Fruit fly (Drosophila melanogaster) whole organism, embryonic: ENCODE measurements around the gene CG33927.

Experiments
- Aef1 ChIP-seq: fragments of 200-800 bp; sonication (Bioruptor generic); IDR thresholded peaks from 3 replicates; pipeline ENCODE4 v1.3.6; 2022; ENCODE audit warnings: missing biosample characterization, missing genetic modification characterization
- Atf6 ChIP-seq: fragments of 200-800 bp; sonication (Bioruptor generic); IDR thresholded peaks from 2 replicates; pipeline ENCODE4 v1.3.6; 2022; ENCODE audit warnings: missing biosample characterization, missing genetic modification characterization
- Bdp1 ChIP-seq: fragments of 200-800 bp; sonication (Bioruptor generic); optimal IDR thresholded peaks from 3 replicates; lab custom pipeline; 2016; ENCODE audit warnings: missing biosample characterization, missing genetic modification characterization
- CG10431 ChIP-seq: fragments of 200-800 bp; sonication (Bioruptor generic); optimal IDR thresholded peaks from 3 replicates; lab custom pipeline; 2018; ENCODE audit warnings: missing biosample characterization, mild to moderate bottlenecking, missing genetic modification characterization
- CG10462 ChIP-seq: fragments of 200-800 bp; sonication (Bioruptor generic); optimal IDR thresholded peaks from 2 replicates; lab custom pipeline; 2016; ENCODE audit warnings: missing biosample characterization, missing genetic modification characterization
- CG11085 ChIP-seq: fragments of 200-800 bp; sonication (Bioruptor generic); IDR thresholded peaks from 2 replicates; pipeline ENCODE4 v1.3.6; 2022; ENCODE audit warnings: missing biosample characterization, missing genetic modification characterization
- CG12236 ChIP-seq: fragments of 200-800 bp; sonication (Bioruptor generic); optimal IDR thresholded peaks from 2 replicates; lab custom pipeline; 2016; ENCODE audit warnings: missing biosample characterization, missing genetic modification characterization
- CG12942 ChIP-seq: fragments of 200-800 bp; sonication (Bioruptor generic); optimal IDR thresholded peaks from 3 replicates; lab custom pipeline; 2016; ENCODE audit warnings: missing biosample characterization, missing genetic modification characterization
- CG15073 ChIP-seq: fragments of 200-800 bp; sonication (Bioruptor generic); optimal IDR thresholded peaks from 2 replicates; lab custom pipeline; 2016; ENCODE audit warnings: missing biosample characterization, missing genetic modification characterization
- CG16863 ChIP-seq: fragments of 200-800 bp; sonication (Bioruptor generic); optimal IDR thresholded peaks from 3 replicates; lab custom pipeline; 2016; ENCODE audit warnings: missing biosample characterization, missing genetic modification characterization
- CG1792 ChIP-seq: fragments of 200-800 bp; sonication (Bioruptor generic); optimal IDR thresholded peaks from 2 replicates; lab custom pipeline; 2016; ENCODE audit warnings: missing biosample characterization, missing genetic modification characterization
- CG2116 ChIP-seq: fragments of 200-800 bp; sonication (Bioruptor generic); optimal IDR thresholded peaks from 3 replicates; lab custom pipeline; 2018; ENCODE audit warnings: missing biosample characterization, mild to moderate bottlenecking, missing genetic modification characterization
- CG2199 ChIP-seq: fragments of 200-800 bp; sonication (Bioruptor generic); IDR thresholded peaks from 3 replicates; pipeline ENCODE4 v1.3.6; 2022; ENCODE audit warnings: missing biosample characterization, missing genetic modification characterization
- CG32532 ChIP-seq: fragments of 200-800 bp; sonication (Bioruptor generic); IDR thresholded peaks from 2 replicates; pipeline ENCODE4 v1.3.6; 2022; ENCODE audit warnings: missing biosample characterization, missing genetic modification characterization
- CG3995 ChIP-seq: fragments of 200-800 bp; sonication (Bioruptor generic); optimal IDR thresholded peaks from 3 replicates; lab custom pipeline; 2016; ENCODE audit warnings: missing biosample characterization, missing genetic modification characterization
- CG4854 ChIP-seq: fragments of 200-800 bp; sonication (Bioruptor generic); optimal IDR thresholded peaks from 2 replicates; lab custom pipeline; 2016; ENCODE audit warnings: missing biosample characterization, missing genetic modification characterization, inconsistent platforms
- CG5953 ChIP-seq: fragments of 200-800 bp; sonication (Bioruptor generic); IDR thresholded peaks from 2 replicates; pipeline ENCODE4 v1.3.6; 2022; ENCODE audit warnings: missing biosample characterization, missing genetic modification characterization
- CG6765 ChIP-seq: fragments of 200-800 bp; sonication (Bioruptor generic); optimal IDR thresholded peaks from 3 replicates; lab custom pipeline; 2017; ENCODE audit warnings: missing biosample characterization, mild to moderate bottlenecking, missing genetic modification characterization
- CG7928 ChIP-seq: fragments of 200-800 bp; sonication (Bioruptor generic); optimal IDR thresholded peaks from 2 replicates; lab custom pipeline; 2017; ENCODE audit warnings: missing biosample characterization, mild to moderate bottlenecking, missing genetic modification characterization
- CG9797 ChIP-seq: fragments of 200-800 bp; sonication (Bioruptor generic); optimal IDR thresholded peaks from 3 replicates; lab custom pipeline; 2018; ENCODE audit warnings: missing biosample characterization, mild to moderate bottlenecking, missing genetic modification characterization
- Chrac-16 ChIP-seq: fragments of 200-800 bp; sonication (Bioruptor generic); optimal IDR thresholded peaks from 3 replicates; lab custom pipeline; 2016; ENCODE audit warnings: missing biosample characterization, missing genetic modification characterization
- D ChIP-seq, 2 experiments: fragments of 200-800 bp in 1 of 2; fragments of >200 bp in 1 of 2; sonication (Bioruptor generic) in 1 of 2; optimal IDR thresholded peaks; 2 replicates in 1 of 2; 3 replicates in 1 of 2; lab custom pipeline; 2017; ENCODE audit warnings: mild to moderate bottlenecking in 1 of 2, missing biosample characterization in 1 of 2, missing genetic modification characterization in 1 of 2, missing genetic modification reagents in 1 of 2
- E2f2 ChIP-seq: fragments of 200-800 bp; sonication (Bioruptor generic); IDR thresholded peaks from 2 replicates; pipeline ENCODE4 v1.3.6; 2022; ENCODE audit warnings: missing biosample characterization, missing genetic modification characterization
- Fer1 ChIP-seq: fragments of 200-800 bp; sonication (Bioruptor generic); optimal IDR thresholded peaks from 2 replicates; lab custom pipeline; 2017; ENCODE audit warnings: missing biosample characterization, mild to moderate bottlenecking, missing genetic modification characterization
- Kr ChIP-seq: fragments of 200-800 bp; sonication (Bioruptor generic); optimal IDR thresholded peaks from 2 replicates; lab custom pipeline; 2017; ENCODE audit warnings: missing biosample characterization, mild to moderate bottlenecking, missing genetic modification characterization
- MBD-R2 ChIP-seq: fragments of 200-800 bp; sonication (Bioruptor generic); IDR thresholded peaks from 2 replicates; pipeline ENCODE4 v1.3.6; 2022; ENCODE audit warnings: missing biosample characterization, missing genetic modification characterization
- Meics ChIP-seq: fragments of 200-800 bp; sonication (Bioruptor generic); optimal IDR thresholded peaks from 2 replicates; lab custom pipeline; 2017; ENCODE audit warnings: missing biosample characterization, mild to moderate bottlenecking, missing genetic modification characterization
- Mrtf ChIP-seq: fragments of 200-800 bp; sonication (Bioruptor generic); IDR thresholded peaks from 3 replicates; pipeline ENCODE4 v1.3.6; 2022; ENCODE audit warnings: missing biosample characterization, missing genetic modification characterization
- Ravus ChIP-seq: fragments of 200-800 bp; sonication (Bioruptor generic); IDR thresholded peaks from 2 replicates; pipeline ENCODE4 v1.3.6; 2022; ENCODE audit warnings: missing biosample characterization, missing genetic modification characterization
- Taf1 ChIP-seq: fragments of 200-800 bp; sonication (Bioruptor generic); IDR thresholded peaks from 2 replicates; pipeline ENCODE4 v1.3.6; 2022; ENCODE audit warnings: missing biosample characterization, missing genetic modification characterization
- Trl ChIP-seq, 3 experiments: fragments of >200 bp in 2 of 3; fragments of 200-800 bp in 1 of 3; sonication (Bioruptor generic) in 1 of 3; optimal IDR thresholded peaks; 2 replicates in 1 of 3; 3 replicates in 2 of 3; lab custom pipeline; 2016 to 2017; ENCODE audit warnings: missing biosample characterization in 1 of 3, missing genetic modification characterization in 1 of 3
- ab ChIP-seq: fragments of 200-800 bp; sonication (Bioruptor generic); optimal IDR thresholded peaks from 2 replicates; lab custom pipeline; 2016; ENCODE audit warnings: missing biosample characterization, missing genetic modification characterization
- aop ChIP-seq: fragments of 200-800 bp; sonication (Bioruptor generic); IDR thresholded peaks from 2 replicates; pipeline ENCODE4 v1.3.6; 2022; ENCODE audit warnings: missing biosample characterization, missing genetic modification characterization
- ash1 ChIP-seq: fragments of 200-800 bp; sonication (Bioruptor generic); optimal IDR thresholded peaks from 2 replicates; lab custom pipeline; 2018; ENCODE audit warnings: missing biosample characterization, mild to moderate bottlenecking, missing genetic modification characterization
- bowl ChIP-seq: fragments of 200-800 bp; sonication (Bioruptor generic); IDR thresholded peaks from 2 replicates; pipeline ENCODE4 v1.3.6; 2022; ENCODE audit warnings: missing biosample characterization, missing genetic modification characterization
- dmrt11E ChIP-seq: fragments of 200-800 bp; sonication (Bioruptor generic); optimal IDR thresholded peaks from 3 replicates; lab custom pipeline; 2018; ENCODE audit warnings: missing biosample characterization, mild to moderate bottlenecking, missing genetic modification characterization, moderate library complexity
- dmrt99B ChIP-seq: fragments of 200-800 bp; sonication (Bioruptor generic); optimal IDR thresholded peaks from 2 replicates; lab custom pipeline; 2018; ENCODE audit warnings: missing biosample characterization, mild to moderate bottlenecking, missing genetic modification characterization, moderate library complexity
- ewg ChIP-seq: fragments of 200-800 bp; sonication (Bioruptor generic); optimal IDR thresholded peaks from 3 replicates; lab custom pipeline; 2017; ENCODE audit warnings: mild to moderate bottlenecking, missing biosample characterization, missing genetic modification reagents, missing genetic modification characterization
- fd64A ChIP-seq: fragments of 200-800 bp; sonication (Bioruptor generic); optimal IDR thresholded peaks from 3 replicates; lab custom pipeline; 2018; ENCODE audit warnings: missing biosample characterization, mild to moderate bottlenecking, missing genetic modification characterization
- gcm2 ChIP-seq: fragments of 200-800 bp; sonication (Bioruptor generic); optimal IDR thresholded peaks from 2 replicates; lab custom pipeline; 2016; ENCODE audit warnings: missing biosample characterization, missing genetic modification characterization
- gsb-n ChIP-seq: fragments of 200-800 bp; sonication (Bioruptor generic); optimal IDR thresholded peaks from 3 replicates; lab custom pipeline; 2018; ENCODE audit warnings: missing biosample characterization, mild to moderate bottlenecking, missing genetic modification characterization
- jigr1 ChIP-seq: fragments of 200-800 bp; sonication (Bioruptor generic); IDR thresholded peaks from 3 replicates; pipeline ENCODE4 v1.3.6; 2022; ENCODE audit warnings: missing biosample characterization, missing genetic modification characterization
- phol ChIP-seq: fragments of 200-800 bp; sonication (Bioruptor generic); optimal IDR thresholded peaks from 3 replicates; lab custom pipeline; 2018; ENCODE audit warnings: missing biosample characterization, mild to moderate bottlenecking, missing genetic modification characterization, moderate library complexity
- schlank ChIP-seq: fragments of 200-800 bp; sonication (Bioruptor generic); optimal IDR thresholded peaks from 2 replicates; lab custom pipeline; 2018; ENCODE audit warnings: missing biosample characterization, mild to moderate bottlenecking, missing genetic modification characterization
- scrt ChIP-seq: fragments of 200-800 bp; sonication (Bioruptor generic); optimal IDR thresholded peaks from 2 replicates; lab custom pipeline; 2018; ENCODE audit warnings: missing biosample characterization, mild to moderate bottlenecking, missing genetic modification characterization, moderate library complexity
- sisA ChIP-seq: fragments of 200-800 bp; sonication (Bioruptor generic); IDR thresholded peaks from 2 replicates; pipeline ENCODE4 v1.3.6; 2022; ENCODE audit warnings: missing biosample characterization, missing genetic modification characterization
- stwl ChIP-seq: fragments of 200-800 bp; sonication (Bioruptor generic); optimal IDR thresholded peaks from 3 replicates; lab custom pipeline; 2018; ENCODE audit warnings: missing biosample characterization, mild to moderate bottlenecking, missing genetic modification characterization, moderate library complexity
- tin ChIP-seq: fragments of 200-800 bp; sonication (Bioruptor generic); optimal IDR thresholded peaks from 3 replicates; lab custom pipeline; 2016; ENCODE audit warnings: missing biosample characterization, missing genetic modification characterization
- unc-4 ChIP-seq: fragments of 200-800 bp; sonication (Bioruptor generic); IDR thresholded peaks from 2 replicates; pipeline ENCODE4 v1.3.6; 2022; ENCODE audit warnings: missing biosample characterization, missing genetic modification characterization; ENCODE audit not compliant: partially characterized antibody

CG33927 gene

DNA sequence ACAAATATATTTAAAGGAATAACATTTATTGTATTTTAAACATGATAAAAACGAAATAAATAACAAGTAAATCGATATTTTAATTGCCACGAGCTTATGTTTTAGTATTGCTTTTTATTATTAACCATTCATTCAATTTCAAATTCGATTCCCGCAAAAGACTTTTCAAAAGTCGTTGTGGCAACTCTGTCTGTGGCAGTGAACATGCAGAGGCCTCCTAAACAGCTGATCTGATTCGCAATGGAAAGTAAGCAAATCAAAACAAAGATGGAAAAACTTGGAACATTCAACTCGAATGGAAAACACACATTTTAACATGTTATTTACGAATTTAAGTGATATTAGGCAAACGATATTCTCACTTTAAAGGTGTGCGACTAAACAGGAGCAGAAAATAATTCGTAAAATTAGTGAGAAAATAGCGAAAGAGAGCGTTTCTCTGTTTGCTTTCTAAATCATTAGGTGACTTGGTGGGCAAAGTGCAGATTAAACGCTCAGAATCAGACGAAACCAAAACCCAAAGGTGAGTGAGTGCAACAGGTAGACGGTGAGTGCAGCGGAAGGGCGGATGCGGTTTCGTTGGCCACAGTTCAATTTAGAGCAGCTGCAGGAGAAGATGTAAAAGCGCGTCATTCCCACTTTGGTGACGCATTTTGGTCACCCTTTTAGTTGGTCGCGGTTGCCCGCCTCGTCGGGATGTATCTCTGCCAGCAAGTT, 35.7 kb downstream of the CG33927 start, which contains the start of gene spartin (continued):
- TF ChIP-seq CG11085 (GFP tag; lab: Robert Waterston, UW): no peak
- TF ChIP-seq ab: no peak
- peak; percentile 98 for TF ChIP-seq stwl
- no peak for TF ChIP-seq Taf1 (GFP tag; lab: Robert Waterston, UW)
- TF ChIP-seq CG9797 (GFP tag; lab: Kevin White, UChicago): no peak
- 0 out of 2 replicates have a peak, but pooled peaks have one; percentile 35 for TF ChIP-seq Atf6 (GFP tag; lab: Robert Waterston, UW)
- TF ChIP-seq CG2116 (GFP tag; lab: Kevin White, UChicago): peak; percentile 32
- TF ChIP-seq fd64A: no peak
- TF ChIP-seq sisA: no peak
- TF ChIP-seq ewg (GFP tag; lab: Kevin White, UChicago): no peak
- TF ChIP-seq Chrac-16 (GFP tag; lab: Kevin White, UChicago): peak; percentile 12
- peak; percentile 88 for TF ChIP-seq E2f2 (GFP tag; lab: Robert Waterston, UW)
- TF ChIP-seq phol (tag; lab: Kevin White, UChicago): peak; percentile 31
- peak; percentile 15; the same call in 1 of the 3 replicates for TF ChIP-seq CG2199 (GFP tag; lab: Robert Waterston, UW)
- peak; percentile 55 for TF ChIP-seq tin (GFP tag; lab: Kevin White, UChicago)
- no peak for TF ChIP-seq CG4854 (GFP tag; lab: Kevin White, UChicago)
- no peak for TF ChIP-seq CG15073 (GFP tag; lab: Kevin White, UChicago)
- TF ChIP-seq bowl (GFP tag; lab: Robert Waterston, UW): no peak
- TF ChIP-seq gsb-n (tag; lab: Kevin White, UChicago): peak; percentile 38
- TF ChIP-seq Meics (GFP tag; lab: Kevin White, UChicago): no peak
- no peak for TF ChIP-seq D (optimal IDR thresholded peaks at IDR 0.05; lab: Kevin White, UChicago)
- TF ChIP-seq D (GFP tag; optimal IDR thresholded peaks at IDR 0.05; lab: Kevin White, UChicago): no peak
- TF ChIP-seq CG1792 (GFP tag; lab: Kevin White, UChicago): peak; percentile 95
- no peak for TF ChIP-seq CG3995 (GFP tag; lab: Kevin White, UChicago)
- no peak for TF ChIP-seq dmrt99B
- TF ChIP-seq Aef1: no peak
- TF ChIP-seq jigr1 (GFP tag; lab: Robert Waterston, UW): no peak
- no peak for TF ChIP-seq CG7928
- TF ChIP-seq CG10462 (GFP tag; lab: Kevin White, UChicago): no peak
- no peak for TF ChIP-seq CG10431 (GFP tag; lab: Kevin White, UChicago)
- TF ChIP-seq CG16863: no peak
- TF ChIP-seq scrt (GFP tag; lab: Kevin White, UChicago): no peak
- no peak for TF ChIP-seq CG12236 (GFP tag; lab: Kevin White, UChicago)
- no peak for TF ChIP-seq ash1 (GFP tag; lab: Kevin White, UChicago)
- no peak for TF ChIP-seq Fer1 (GFP tag; lab: Kevin White, UChicago)
- no peak for TF ChIP-seq Bdp1 (GFP tag; lab: Kevin White, UChicago)
- no peak for TF ChIP-seq aop (GFP tag; lab: Robert Waterston, UW)
- TF ChIP-seq Trl (optimal IDR thresholded peaks at IDR 0.05; lab: Kevin White, UChicago): no peak
- TF ChIP-seq Trl (GFP tag; optimal IDR thresholded peaks at IDR 0.05; lab: Kevin White, UChicago): peak; percentile 32
- 0 out of 2 replicates have a peak, but pooled peaks have one; percentile 14 for TF ChIP-seq CG5953
- TF ChIP-seq gcm2 (GFP tag; lab: Kevin White, UChicago): no peak
- TF ChIP-seq dmrt11E (tag; lab: Kevin White, UChicago): no peak
- TF ChIP-seq MBD-R2 (GFP tag; lab: Robert Waterston, UW): peak; percentile 44; the same call in 1 of the 2 replicates
- no peak for TF ChIP-seq Ravus (GFP tag; lab: Robert Waterston, UW)
- TF ChIP-seq CG32532 (GFP tag; lab: Robert Waterston, UW): peak; percentile 36; the same call in 1 of the 2 replicates
- TF ChIP-seq Mrtf (GFP tag; lab: Robert Waterston, UW): no peak
- no peak for TF ChIP-seq schlank (tag; lab: Kevin White, UChicago)
- TF ChIP-seq CG12942: no peak
- no peak for TF ChIP-seq CG6765 (GFP tag; lab: Kevin White, UChicago)
- TF ChIP-seq unc-4 (GFP tag; lab: Robert Waterston, UW): peak; percentile 35; the same call in 1 of the 2 replicates
- TF ChIP-seq Kr (GFP tag; lab: Kevin White, UChicago): no peak
